Worm (Caenorhabditis elegans) whole organism, L1 larva: ENCODE results near the gene Y41G9A.17.

Source experiments
- C16A3.4 ChIP-seq: fragments of 150-350 bp; optimal IDR thresholded peaks from 2 replicates; lab custom pipeline; 2014; ENCODE audit warnings: missing biosample characterization, missing genetic modification characterization
- C34B4.2 ChIP-seq: sonication (generic microtip); optimal IDR thresholded peaks from 2 replicates; lab custom pipeline; 2017; ENCODE audit warnings: mild to moderate bottlenecking, missing genetic modification characterization, missing compliant biosample characterization
- F16B12.6 ChIP-seq: fragments of 150-350 bp; optimal IDR thresholded peaks from 2 replicates; lab custom pipeline; 2014; ENCODE audit warnings: missing biosample characterization, missing genetic modification characterization
- aha-1 ChIP-seq: fragments of 150-350 bp; optimal IDR thresholded peaks from 2 replicates; lab custom pipeline; 2014; ENCODE audit warnings: missing biosample characterization, missing genetic modification characterization
- aly-2 ChIP-seq: fragments of 150-350 bp; optimal IDR thresholded peaks from 2 replicates; lab custom pipeline; 2014; ENCODE audit warnings: missing biosample characterization, missing genetic modification characterization
- ama-1 ChIP-seq: fragments of 150-350 bp; optimal IDR thresholded peaks from 2 replicates; lab custom pipeline; 2014
- ceh-63 ChIP-seq: fragments of 200-800 bp; sonication (Bioruptor generic); optimal IDR thresholded peaks from 2 replicates; lab custom pipeline; 2018; ENCODE audit warnings: mild to moderate bottlenecking, missing genetic modification characterization, missing compliant biosample characterization
- ceh-8 ChIP-seq: fragments of 200-800 bp; sonication (Bioruptor generic); optimal IDR thresholded peaks from 2 replicates; lab custom pipeline; 2018; ENCODE audit warnings: mild to moderate bottlenecking, missing genetic modification characterization, moderate library complexity, missing compliant biosample characterization
- ceh-82 ChIP-seq, 3 experiments: fragments of 150-350 bp in 1 of 3; sonication (generic microtip) in 2 of 3; optimal IDR thresholded peaks; 2 replicates each; lab custom pipeline; 2014 to 2017; ENCODE audit warnings: missing biosample characterization in 3 of 3, missing genetic modification characterization in 3 of 3
- ces-1 ChIP-seq: fragments of 150-350 bp; optimal IDR thresholded peaks from 2 replicates; lab custom pipeline; 2014; ENCODE audit warnings: missing biosample characterization, missing genetic modification reagents, missing genetic modification characterization
- efl-1 ChIP-seq, 4 experiments: fragments of 150-350 bp; optimal IDR thresholded peaks in 3 of 4; peaks in 1 of 4; 1 replicate in 1 of 4; 2 replicates in 3 of 4; lab custom pipeline; 2014; ENCODE audit warnings: missing biosample characterization in 2 of 4, missing genetic modification characterization in 2 of 4, missing genetic modification reagents in 2 of 4
- efl-3 ChIP-seq: fragments of 200-800 bp; sonication (Bioruptor generic); optimal IDR thresholded peaks from 2 replicates; lab custom pipeline; 2018; ENCODE audit warnings: mild to moderate bottlenecking, missing genetic modification characterization, missing compliant biosample characterization
- elt-2 ChIP-seq: sonication (generic microtip); optimal IDR thresholded peaks from 2 replicates; lab custom pipeline; 2016; ENCODE audit warnings: missing genetic modification characterization, mild to moderate bottlenecking, inconsistent platforms, missing compliant biosample characterization, missing genetic modification reagents
- elt-3 ChIP-seq, 6 experiments: fragments of 150-350 bp in 1 of 6; sonication (generic microtip); optimal IDR thresholded peaks; 2 replicates each; lab custom pipeline; 2017 to 2018; ENCODE audit warnings: missing biosample characterization in 6 of 6, missing genetic modification characterization in 6 of 6, inconsistent platforms in 1 of 6
- ets-5 ChIP-seq: fragments of 200-800 bp; sonication (Bioruptor generic); IDR thresholded peaks from 2 replicates; pipeline ENCODE4 v1.3.6; 2022; ENCODE audit warnings: missing genetic modification characterization, missing compliant biosample characterization
- fkh-10 ChIP-seq: sonication (generic microtip); optimal IDR thresholded peaks from 2 replicates; lab custom pipeline; 2017; ENCODE audit warnings: missing biosample characterization, missing genetic modification reagents, missing genetic modification characterization
- fkh-4 ChIP-seq: sonication (generic microtip); optimal IDR thresholded peaks from 2 replicates; lab custom pipeline; 2016; ENCODE audit warnings: missing compliant biosample characterization, missing genetic modification characterization, borderline replicate concordance
- fos-1 ChIP-seq: fragments of 150-350 bp; optimal IDR thresholded peaks from 2 replicates; lab custom pipeline; 2014; ENCODE audit warnings: missing biosample characterization, missing genetic modification characterization
- grh-1 ChIP-seq: fragments of 200-800 bp; sonication (Bioruptor generic); IDR thresholded peaks from 2 replicates; pipeline ENCODE4 v1.3.6; 2022; ENCODE audit warnings: missing genetic modification reagents, missing genetic modification characterization, missing compliant biosample characterization
- hlh-17 ChIP-seq: fragments of 200-800 bp; sonication (Bioruptor generic); optimal IDR thresholded peaks from 2 replicates; lab custom pipeline; 2018; ENCODE audit warnings: missing genetic modification characterization, mild to moderate bottlenecking, missing compliant biosample characterization, moderate library complexity, borderline replicate concordance
- hlh-4 ChIP-seq: sonication (generic microtip); optimal IDR thresholded peaks from 2 replicates; lab custom pipeline; 2016; ENCODE audit warnings: mild to moderate bottlenecking, missing genetic modification characterization, missing compliant biosample characterization
- hpl-2 ChIP-seq: fragments of 150-350 bp; optimal IDR thresholded peaks from 2 replicates; lab custom pipeline; 2014; ENCODE audit warnings: missing biosample characterization, missing genetic modification reagents, missing genetic modification characterization
- jun-1 ChIP-seq: fragments of 150-350 bp; optimal IDR thresholded peaks from 2 replicates; lab custom pipeline; 2014; ENCODE audit warnings: missing biosample characterization, missing genetic modification reagents, missing genetic modification characterization
- lin-13 ChIP-seq: fragments of 150-350 bp; optimal IDR thresholded peaks from 2 replicates; lab custom pipeline; 2014; ENCODE audit warnings: missing biosample characterization, missing genetic modification reagents, missing genetic modification characterization
- lin-35 ChIP-seq, 2 experiments: fragments of 150-350 bp; optimal IDR thresholded peaks; 2 replicates each; lab custom pipeline; 2014; ENCODE audit warnings: missing biosample characterization in 2 of 2, missing genetic modification characterization in 2 of 2, missing genetic modification reagents in 2 of 2
- lin-39 ChIP-seq: fragments of 150-350 bp; optimal IDR thresholded peaks from 2 replicates; lab custom pipeline; 2014; ENCODE audit warnings: missing biosample characterization, missing genetic modification reagents, missing genetic modification characterization
- mab-9 ChIP-seq: fragments of 200-800 bp; sonication (Bioruptor generic); IDR thresholded peaks from 2 replicates; pipeline ENCODE4 v1.3.6; 2022; ENCODE audit warnings: missing genetic modification reagents, missing genetic modification characterization, missing compliant biosample characterization
- mdl-1 ChIP-seq, 2 experiments: fragments of 150-350 bp; optimal IDR thresholded peaks; 2 replicates each; lab custom pipeline; 2014 to 2017; ENCODE audit warnings: missing biosample characterization in 2 of 2, missing genetic modification characterization in 2 of 2, inconsistent platforms in 1 of 2
- mep-1 ChIP-seq: fragments of 150-350 bp; optimal IDR thresholded peaks from 2 replicates; lab custom pipeline; 2014; ENCODE audit warnings: missing biosample characterization, missing genetic modification characterization
- nhr-12 ChIP-seq: sonication (generic microtip); optimal IDR thresholded peaks from 2 replicates; lab custom pipeline; 2017; ENCODE audit warnings: missing biosample characterization, missing genetic modification characterization
- nhr-237 ChIP-seq: fragments of 150-350 bp; optimal IDR thresholded peaks from 2 replicates; lab custom pipeline; 2014; ENCODE audit warnings: missing biosample characterization, missing genetic modification characterization
- nhr-28 ChIP-seq: fragments of 150-350 bp; optimal IDR thresholded peaks from 2 replicates; lab custom pipeline; 2014; ENCODE audit warnings: missing biosample characterization, missing genetic modification characterization
- nhr-71 ChIP-seq: sonication (generic microtip); optimal IDR thresholded peaks from 2 replicates; lab custom pipeline; 2016; ENCODE audit warnings: mild to moderate bottlenecking, missing genetic modification characterization, moderate library complexity, missing compliant biosample characterization
- nhr-76 ChIP-seq: sonication (generic microtip); optimal IDR thresholded peaks from 2 replicates; lab custom pipeline; 2017; ENCODE audit warnings: missing biosample characterization, missing genetic modification characterization
- nhr-84 ChIP-seq: sonication (generic microtip); optimal IDR thresholded peaks from 2 replicates; lab custom pipeline; 2017; ENCODE audit warnings: missing biosample characterization, missing genetic modification characterization
- nhr-85 ChIP-seq: sonication (generic microtip); peaks from one replicate; lab custom pipeline; 2016; ENCODE audit warnings: missing genetic modification characterization, inconsistent platforms, missing compliant biosample characterization
- pag-3 ChIP-seq: sonication (generic microtip); optimal IDR thresholded peaks from 2 replicates; lab custom pipeline; 2017; ENCODE audit warnings: missing genetic modification characterization, mild to moderate bottlenecking, missing compliant biosample characterization, antibody characterized with exemption, borderline replicate concordance; ENCODE audit not compliant: insufficient read depth
- pax-3 ChIP-seq: fragments of 200-800 bp; sonication (Bioruptor generic); optimal IDR thresholded peaks from 2 replicates; lab custom pipeline; 2018; ENCODE audit warnings: mild to moderate bottlenecking, missing genetic modification characterization, moderate library complexity, missing compliant biosample characterization
- pqm-1 ChIP-seq: sonication (generic microtip); optimal IDR thresholded peaks from 3 replicates; lab custom pipeline; 2017; ENCODE audit warnings: missing biosample characterization, missing genetic modification characterization
- rnt-1 ChIP-seq: sonication (generic microtip); optimal IDR thresholded peaks from 2 replicates; lab custom pipeline; 2016; ENCODE audit warnings: mild to moderate bottlenecking, missing genetic modification characterization, moderate library complexity, missing compliant biosample characterization
- skn-1 ChIP-seq: fragments of 150-350 bp; optimal IDR thresholded peaks from 2 replicates; lab custom pipeline; 2014; ENCODE audit warnings: missing biosample characterization, missing genetic modification characterization
- sup-37 ChIP-seq: fragments of 200-800 bp; sonication (Bioruptor generic); optimal IDR thresholded peaks from 2 replicates; lab custom pipeline; 2018; ENCODE audit warnings: mild to moderate bottlenecking, missing genetic modification characterization, missing compliant biosample characterization
- swsn-7 ChIP-seq: sonication (generic microtip); optimal IDR thresholded peaks from 2 replicates; lab custom pipeline; 2016; ENCODE audit warnings: missing genetic modification characterization, missing compliant biosample characterization
- tbx-2 ChIP-seq: sonication (generic microtip); optimal IDR thresholded peaks from 2 replicates; lab custom pipeline; 2016; ENCODE audit warnings: missing genetic modification characterization, missing compliant biosample characterization
- tlp-1 ChIP-seq: fragments of 150-350 bp; optimal IDR thresholded peaks from 2 replicates; lab custom pipeline; 2014; ENCODE audit warnings: missing biosample characterization, missing genetic modification characterization
- unc-130 ChIP-seq: fragments of 150-350 bp; optimal IDR thresholded peaks from 2 replicates; lab custom pipeline; 2017; ENCODE audit warnings: missing biosample characterization, missing genetic modification characterization, inconsistent platforms
- unc-30 ChIP-seq: sonication (generic microtip); optimal IDR thresholded peaks from 2 replicates; lab custom pipeline; 2017; ENCODE audit warnings: missing biosample characterization, missing genetic modification characterization
- unc-62 ChIP-seq: fragments of 150-350 bp; optimal IDR thresholded peaks from 2 replicates; lab custom pipeline; 2014; ENCODE audit warnings: missing biosample characterization, missing genetic modification reagents, missing genetic modification characterization
- unc-98 ChIP-seq: fragments of 200-800 bp; sonication (Bioruptor generic); IDR thresholded peaks from 2 replicates; pipeline ENCODE4 v1.3.6; 2022; ENCODE audit warnings: missing genetic modification characterization, missing compliant biosample characterization
- vab-15 ChIP-seq: sonication (generic microtip); optimal IDR thresholded peaks from 2 replicates; lab custom pipeline; 2017; ENCODE audit warnings: missing genotype, mild to moderate bottlenecking, missing genetic modification characterization, missing compliant biosample characterization
- xbp-1 ChIP-seq: sonication (generic microtip); optimal IDR thresholded peaks from 2 replicates; lab custom pipeline; 2016; ENCODE audit warnings: missing genetic modification characterization, missing compliant biosample characterization
- zag-1 ChIP-seq: fragments of 150-350 bp; optimal IDR thresholded peaks from 2 replicates; lab custom pipeline; 2014; ENCODE audit warnings: missing biosample characterization, missing genetic modification characterization
- ztf-4 ChIP-seq: fragments of 150-350 bp; optimal IDR thresholded peaks from 2 replicates; lab custom pipeline; 2014; ENCODE audit warnings: missing biosample characterization, missing genetic modification characterization

Y41G9A.17 gene

DNA sequence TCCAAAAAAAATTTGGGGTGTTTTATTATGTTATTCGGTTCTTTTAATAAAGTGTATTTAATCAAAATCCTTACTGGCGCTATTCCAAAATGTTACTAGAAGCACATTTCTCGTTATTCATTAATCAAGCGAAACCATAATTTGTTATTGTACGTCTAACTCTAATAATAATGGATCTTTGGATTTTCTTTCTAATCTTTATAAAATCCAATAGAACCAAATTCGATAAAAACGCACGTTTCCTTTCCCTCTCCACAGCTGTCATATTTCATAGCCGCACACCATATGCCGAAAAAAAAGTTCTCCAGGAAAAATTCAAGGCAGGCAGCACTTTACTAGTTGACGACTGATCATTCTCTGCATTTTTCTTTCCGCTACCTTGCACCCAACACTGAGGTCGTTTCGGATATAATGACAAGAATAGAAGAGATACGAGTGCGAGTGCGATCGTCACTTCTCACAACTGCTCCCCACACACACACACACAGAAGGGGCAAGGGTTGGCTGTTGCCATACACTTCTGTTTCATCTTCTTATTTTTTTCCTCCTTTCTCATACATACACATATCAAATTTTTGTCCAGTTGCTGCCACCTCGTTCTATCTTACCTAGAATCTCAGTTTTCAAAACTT lies 24.1 kb upstream of the Y41G9A.17 start (continued):
- no peak for TF ChIP-seq hlh-17 (GFP tag; lab: Kevin White, UChicago)
- TF ChIP-seq efl-1 (optimal IDR thresholded peaks at IDR 0.05; lab: Kevin White, UChicago) = no peak
- peak in 1 of 2 experiments; percentile 77 for TF ChIP-seq efl-1 (GFP tag; optimal IDR thresholded peaks at IDR 0.05 in 1 of 2; lab: Kevin White, UChicago)
- TF ChIP-seq mdl-1 (tag; optimal IDR thresholded peaks at IDR 0.05; lab: Kevin White, UChicago) = peak in 1 of 2 experiments; percentile 10
- no peak for TF ChIP-seq hpl-2
- TF ChIP-seq ets-5 = no peak
- TF ChIP-seq skn-1 (tag; lab: Kevin White, UChicago) = no peak
- TF ChIP-seq aha-1 (tag; lab: Kevin White, UChicago) = no peak
- no peak for TF ChIP-seq vab-15 (tag; lab: Kevin White, UChicago)
- no peak for TF ChIP-seq C16A3.4 (tag; lab: Kevin White, UChicago)
- TF ChIP-seq lin-13 (GFP tag; lab: Kevin White, UChicago) = no peak
- TF ChIP-seq nhr-85 (tag; lab: Kevin White, UChicago) = peak; percentile 17
- TF ChIP-seq hlh-4 = no peak
- TF ChIP-seq C34B4.2 (tag; lab: Kevin White, UChicago) = no peak
- TF ChIP-seq elt-3 (tag; optimal IDR thresholded peaks at IDR 0.05; lab: Kevin White, UChicago) = no peak
- peak; percentile 25 for TF ChIP-seq unc-130 (tag; lab: Kevin White, UChicago)
- no peak for TF ChIP-seq efl-3
- no peak for TF ChIP-seq zag-1 (tag; lab: Kevin White, UChicago)
- no peak for TF ChIP-seq aly-2 (tag; lab: Kevin White, UChicago)
- no peak for TF ChIP-seq sup-37 (GFP tag; lab: Kevin White, UChicago)
- TF ChIP-seq tbx-2 (tag; lab: Kevin White, UChicago) = peak; percentile 11
- TF ChIP-seq nhr-12 = no peak
- no peak for TF ChIP-seq jun-1 (tag; lab: Kevin White, UChicago)
- TF ChIP-seq grh-1 = no peak
- no peak for TF ChIP-seq xbp-1 (tag; lab: Kevin White, UChicago)
- peak; percentile 19 for TF ChIP-seq swsn-7 (tag; lab: Kevin White, UChicago)
- no peak for TF ChIP-seq nhr-28 (tag; lab: Kevin White, UChicago)
- TF ChIP-seq tlp-1 (tag; lab: Kevin White, UChicago) = no peak
- peak; percentile 76 for TF ChIP-seq nhr-71
- no peak for TF ChIP-seq unc-30
- peak in 1 of 3 experiments; percentile 39 for TF ChIP-seq ceh-82 (tag; optimal IDR thresholded peaks at IDR 0.05; lab: Kevin White, UChicago)
- TF ChIP-seq mab-9 (GFP tag; lab: Robert Waterston, UW) = no peak
- TF ChIP-seq ama-1 = no peak
- TF ChIP-seq F16B12.6 (tag; lab: Kevin White, UChicago) = no peak
- peak; percentile 68 for TF ChIP-seq pag-3 (tag; lab: Kevin White, UChicago)
- TF ChIP-seq ceh-8 (GFP tag; lab: Kevin White, UChicago) = no peak
- no peak for TF ChIP-seq fkh-10 (GFP tag; lab: Kevin White, UChicago)
- no peak for TF ChIP-seq nhr-237 (tag; lab: Kevin White, UChicago)
- no peak for TF ChIP-seq fkh-4 (tag; lab: Kevin White, UChicago)
- TF ChIP-seq elt-2 (tag; lab: Kevin White, UChicago) = no peak
- TF ChIP-seq ztf-4 = peak; percentile 19
- peak in 1 of 2 experiments; percentile 0 for TF ChIP-seq lin-35 (GFP tag; optimal IDR thresholded peaks at IDR 0.05; lab: Kevin White, UChicago)
- TF ChIP-seq nhr-76 = no peak
- no peak for TF ChIP-seq pqm-1 (tag; lab: Kevin White, UChicago)
- peak; percentile 38 for TF ChIP-seq rnt-1 (tag; lab: Kevin White, UChicago)
- no peak for TF ChIP-seq unc-62 (GFP tag; lab: Kevin White, UChicago)
- no peak for TF ChIP-seq ces-1 (GFP tag; lab: Kevin White, UChicago)
- TF ChIP-seq ceh-63 = no peak
- no peak for TF ChIP-seq mep-1 (tag; lab: Kevin White, UChicago)
- no peak for TF ChIP-seq lin-39
- TF ChIP-seq unc-98 = no peak
- TF ChIP-seq nhr-84 (tag; lab: Kevin White, UChicago) = no peak
- TF ChIP-seq fos-1 = no peak
- no peak for TF ChIP-seq pax-3 (tag; lab: Kevin White, UChicago)
